Worm (Caenorhabditis elegans) whole organism, L4 larva: ENCODE results near the gene his-69.

ENCODE experiments used
- D1046.2 ChIP-seq: fragments of 200-800 bp; sonication (Bioruptor generic); IDR thresholded peaks from 2 replicates; pipeline ENCODE4 v1.3.6; 2022; ENCODE audit warnings: missing genetic modification characterization, missing compliant biosample characterization
- F26F4.8 ChIP-seq: fragments of 200-800 bp; sonication (Bioruptor generic); conservative IDR thresholded peaks from 2 replicates; pipeline ENCODE4 v1.3.6; 2022; ENCODE audit warnings: missing genetic modification characterization, missing compliant biosample characterization
- F37D6.2 ChIP-seq: sonication (generic microtip); optimal IDR thresholded peaks from 2 replicates; lab custom pipeline; 2016; ENCODE audit warnings: mild to moderate bottlenecking, missing genetic modification characterization, missing compliant biosample characterization
- F44E2.7 ChIP-seq: fragments of 200-800 bp; sonication (Bioruptor generic); IDR thresholded peaks from 2 replicates; pipeline ENCODE4 v2.1.2; 2022; ENCODE audit warnings: missing genetic modification characterization, missing compliant biosample characterization
- Y105C5A.15 ChIP-seq: fragments of 200-800 bp; sonication (Bioruptor generic); IDR thresholded peaks from 2 replicates; pipeline ENCODE4 v1.3.6; 2022; ENCODE audit warnings: missing genetic modification characterization, missing compliant biosample characterization
- Y48G9A.11 ChIP-seq: fragments of 200-800 bp; sonication (Bioruptor generic); IDR thresholded peaks from 2 replicates; pipeline ENCODE4 v1.3.6; 2022; ENCODE audit warnings: missing genetic modification reagents, missing genetic modification characterization, missing compliant biosample characterization
- aly-2 ChIP-seq: sonication (generic microtip); optimal IDR thresholded peaks from 2 replicates; lab custom pipeline; 2018; ENCODE audit warnings: missing biosample characterization, missing genetic modification characterization
- ama-1 ChIP-seq: fragments of 150-350 bp; optimal IDR thresholded peaks from 2 replicates; lab custom pipeline; 2014; ENCODE audit warnings: inconsistent platforms, mixed read lengths
- arid-1 ChIP-seq: fragments of 200-800 bp; sonication (Bioruptor generic); conservative IDR thresholded peaks from 2 replicates; pipeline ENCODE4 v1.3.6; 2022; ENCODE audit warnings: missing genetic modification reagents, missing genetic modification characterization, missing compliant biosample characterization
- attf-4 ChIP-seq: sonication (generic microtip); optimal IDR thresholded peaks from 3 replicates; lab custom pipeline; 2017; ENCODE audit warnings: missing biosample characterization, missing genetic modification characterization
- ceh-44 ChIP-seq: fragments of 200-800 bp; sonication (Bioruptor generic); IDR thresholded peaks from 2 replicates; pipeline ENCODE4 v1.3.6; 2022; ENCODE audit warnings: missing genetic modification reagents, missing genetic modification characterization, missing compliant biosample characterization
- ces-1 ChIP-seq: fragments of 150-350 bp; sonication (generic microtip); optimal IDR thresholded peaks from 4 replicates; lab custom pipeline; 2014; ENCODE audit warnings: missing biosample characterization, missing genetic modification reagents, missing genetic modification characterization
- cey-2 ChIP-seq: sonication (generic microtip); optimal IDR thresholded peaks from 3 replicates; lab custom pipeline; 2017; ENCODE audit warnings: missing genetic modification characterization, mild to moderate bottlenecking, missing compliant biosample characterization, antibody characterized with exemption, borderline replicate concordance; ENCODE audit not compliant: insufficient read depth
- ctbp-1 ChIP-seq: fragments of 200-800 bp; sonication (Bioruptor generic); IDR thresholded peaks from 2 replicates; pipeline ENCODE4 v1.3.6; 2022; ENCODE audit warnings: missing genetic modification reagents, missing genetic modification characterization, missing compliant biosample characterization
- daf-12 ChIP-seq: fragments of 150-350 bp; optimal IDR thresholded peaks from 2 replicates; lab custom pipeline; 2014; ENCODE audit warnings: missing biosample characterization, missing genetic modification reagents, missing genetic modification characterization
- daf-16 ChIP-seq, 3 experiments: sonication (generic microtip); optimal IDR thresholded peaks; 2 replicates each; lab custom pipeline; 2016 to 2017; ENCODE audit warnings: missing genetic modification characterization in 3 of 3, missing genetic modification reagents in 3 of 3, mild to moderate bottlenecking in 2 of 3, missing compliant biosample characterization in 2 of 3, missing biosample characterization in 1 of 3, moderate library complexity in 1 of 3
- daf-8 ChIP-seq: fragments of 200-800 bp; sonication (Bioruptor generic); IDR thresholded peaks from 2 replicates; pipeline ENCODE4 v1.3.6; 2022; ENCODE audit warnings: missing genetic modification characterization, missing compliant biosample characterization
- dmd-6 ChIP-seq: fragments of 200-800 bp; sonication (Bioruptor generic); IDR thresholded peaks from 2 replicates; pipeline ENCODE4 v1.3.6; 2022; ENCODE audit warnings: missing genetic modification reagents, missing genetic modification characterization, missing compliant biosample characterization
- dmd-8 ChIP-seq: fragments of 200-800 bp; sonication (Bioruptor generic); IDR thresholded peaks from 2 replicates; pipeline ENCODE4 v1.3.6; 2022; ENCODE audit warnings: missing genetic modification characterization, missing compliant biosample characterization
- dmd-9 ChIP-seq: fragments of 200-800 bp; sonication (Bioruptor generic); IDR thresholded peaks from 2 replicates; pipeline ENCODE4 v1.3.6; 2022; ENCODE audit warnings: missing genetic modification reagents, missing genetic modification characterization, missing compliant biosample characterization
- duxl-1 ChIP-seq: sonication (generic microtip); optimal IDR thresholded peaks from 2 replicates; lab custom pipeline; 2016; ENCODE audit warnings: mild to moderate bottlenecking, missing genetic modification characterization, moderate library complexity, missing compliant biosample characterization; ENCODE audit not compliant: poor library complexity
- gei-8 ChIP-seq: fragments of 200-800 bp; sonication (Bioruptor generic); optimal IDR thresholded peaks from 2 replicates; lab custom pipeline; 2018; ENCODE audit warnings: mild to moderate bottlenecking, missing genetic modification characterization, missing compliant biosample characterization
- hif-1 ChIP-seq, 2 experiments: sonication (generic microtip); optimal IDR thresholded peaks; 2 replicates each; lab custom pipeline; 2016 to 2017; ENCODE audit warnings: missing compliant biosample characterization in 2 of 2, missing genetic modification characterization in 2 of 2, missing genetic modification reagents in 2 of 2, missing genotype in 2 of 2, mild to moderate bottlenecking in 1 of 2
- hlh-30 ChIP-seq: sonication (generic microtip); optimal IDR thresholded peaks from 2 replicates; lab custom pipeline; 2017; ENCODE audit warnings: antibody characterized with exemption, mild to moderate bottlenecking, missing genetic modification characterization, missing compliant biosample characterization; ENCODE audit not compliant: insufficient read depth
- jun-1 ChIP-seq: fragments of 150-350 bp; optimal IDR thresholded peaks from 2 replicates; lab custom pipeline; 2014; ENCODE audit warnings: missing biosample characterization, missing genetic modification reagents, missing genetic modification characterization
- lim-7 ChIP-seq: fragments of 200-800 bp; sonication (Bioruptor generic); IDR thresholded peaks from 2 replicates; pipeline ENCODE4 v1.3.6; 2022; ENCODE audit warnings: missing genetic modification characterization, missing compliant biosample characterization
- lin-1 ChIP-seq: fragments of 200-800 bp; sonication (Bioruptor generic); IDR thresholded peaks from 2 replicates; pipeline ENCODE4 v1.3.6; 2022; ENCODE audit warnings: missing genetic modification reagents, missing genetic modification characterization, missing compliant biosample characterization
- lin-13 ChIP-seq: fragments of 150-350 bp; optimal IDR thresholded peaks from 2 replicates; lab custom pipeline; 2014; ENCODE audit warnings: missing biosample characterization, missing genetic modification reagents, missing genetic modification characterization
- lin-15B ChIP-seq: fragments of 150-350 bp; sonication (generic microtip); optimal IDR thresholded peaks from 3 replicates; lab custom pipeline; 2014; ENCODE audit warnings: missing biosample characterization, missing genetic modification characterization
- lin-29 ChIP-seq: fragments of 200-800 bp; sonication (Bioruptor generic); IDR thresholded peaks from 2 replicates; pipeline ENCODE4 v1.3.6; 2022; ENCODE audit warnings: missing genetic modification reagents, missing genetic modification characterization, missing compliant biosample characterization
- lin-38 ChIP-seq: fragments of 200-800 bp; sonication (Bioruptor generic); IDR thresholded peaks from 2 replicates; pipeline ENCODE4 v1.3.6; 2022; ENCODE audit warnings: missing genetic modification reagents, missing genetic modification characterization, missing compliant biosample characterization
- lir-3 ChIP-seq: sonication (generic microtip); optimal IDR thresholded peaks from 2 replicates; lab custom pipeline; 2016; ENCODE audit warnings: mild to moderate bottlenecking, missing genetic modification characterization, missing compliant biosample characterization
- lsy-2 ChIP-seq, 2 experiments: fragments of 150-350 bp in 1 of 2; sonication (generic microtip) in 1 of 2; optimal IDR thresholded peaks; 2 replicates each; lab custom pipeline; 2014 to 2017; ENCODE audit warnings: missing biosample characterization in 2 of 2, missing genetic modification characterization in 2 of 2
- mdt-29 ChIP-seq: fragments of 200-800 bp; sonication (Bioruptor generic); IDR thresholded peaks from 2 replicates; pipeline ENCODE4 v1.3.6; 2022; ENCODE audit warnings: missing genetic modification reagents, missing genetic modification characterization, missing compliant biosample characterization
- mep-1 ChIP-seq: fragments of 150-350 bp; sonication (generic microtip); optimal IDR thresholded peaks from 3 replicates; lab custom pipeline; 2014; ENCODE audit warnings: missing biosample characterization, missing genetic modification characterization
- mes-2 ChIP-seq: sonication (generic microtip); optimal IDR thresholded peaks from 2 replicates; lab custom pipeline; 2016; ENCODE audit warnings: missing genotype, mild to moderate bottlenecking, missing genetic modification characterization, missing compliant biosample characterization; ENCODE audit not compliant: poor library complexity, severe bottlenecking
- mxl-2 ChIP-seq: fragments of 200-800 bp; sonication (Bioruptor generic); conservative IDR thresholded peaks from 2 replicates; pipeline ENCODE4 v1.3.6; 2022; ENCODE audit warnings: missing genetic modification reagents, missing genetic modification characterization, missing compliant biosample characterization
- nhr-10 ChIP-seq: fragments of 150-350 bp; optimal IDR thresholded peaks from 2 replicates; lab custom pipeline; 2014; ENCODE audit warnings: missing biosample characterization, missing genetic modification characterization
- nhr-237 ChIP-seq: sonication (generic microtip); optimal IDR thresholded peaks from 2 replicates; lab custom pipeline; 2017; ENCODE audit warnings: missing biosample characterization, missing genetic modification characterization
- nhr-42 ChIP-seq: fragments of 200-800 bp; sonication (Bioruptor generic); IDR thresholded peaks from 2 replicates; pipeline ENCODE4 v1.3.6; 2022; ENCODE audit warnings: missing genetic modification characterization, missing compliant biosample characterization
- nhr-48 ChIP-seq: sonication (generic microtip); optimal IDR thresholded peaks from 2 replicates; lab custom pipeline; 2016; ENCODE audit warnings: mild to moderate bottlenecking, missing genetic modification characterization, missing compliant biosample characterization
- nhr-76 ChIP-seq: fragments of 150-350 bp; optimal IDR thresholded peaks from 2 replicates; lab custom pipeline; 2014; ENCODE audit warnings: missing biosample characterization, missing genetic modification characterization
- php-3 ChIP-seq: fragments of 200-800 bp; sonication (Bioruptor generic); IDR thresholded peaks from 2 replicates; pipeline ENCODE4 v1.3.6; 2022; ENCODE audit warnings: missing genetic modification reagents, missing genetic modification characterization, missing compliant biosample characterization
- pqm-1 ChIP-seq: sonication (generic microtip); optimal IDR thresholded peaks from 2 replicates; lab custom pipeline; 2017; ENCODE audit warnings: missing biosample characterization, missing genetic modification characterization
- saeg-2 ChIP-seq: fragments of 200-800 bp; sonication (Bioruptor generic); IDR thresholded peaks from 2 replicates; pipeline ENCODE4 v1.3.6; 2022; ENCODE audit warnings: missing genetic modification reagents, missing genetic modification characterization, missing compliant biosample characterization
- tag-97 ChIP-seq: fragments of 200-800 bp; sonication (Bioruptor generic); IDR thresholded peaks from 2 replicates; pipeline ENCODE4 v1.3.6; 2022; ENCODE audit warnings: missing genetic modification characterization, missing compliant biosample characterization
- unc-39 ChIP-seq: sonication (generic microtip); optimal IDR thresholded peaks from 2 replicates; lab custom pipeline; 2017; ENCODE audit warnings: missing biosample characterization, missing genetic modification characterization
- vab-7 ChIP-seq: fragments of 200-800 bp; sonication (Bioruptor generic); IDR thresholded peaks from 2 replicates; pipeline ENCODE4 v1.3.6; 2022; ENCODE audit warnings: missing genetic modification reagents, missing genetic modification characterization, missing compliant biosample characterization
- zip-2 ChIP-seq: fragments of 150-350 bp; optimal IDR thresholded peaks from 2 replicates; lab custom pipeline; 2014; ENCODE audit warnings: missing biosample characterization, missing genetic modification characterization
- ztf-11 ChIP-seq: fragments of 150-350 bp; optimal IDR thresholded peaks from 2 replicates; lab custom pipeline; 2014; ENCODE audit warnings: missing biosample characterization, missing genetic modification characterization
- ztf-7 ChIP-seq: fragments of 150-350 bp; optimal IDR thresholded peaks from 2 replicates; lab custom pipeline; 2014; ENCODE audit warnings: missing biosample characterization, missing genetic modification characterization

his-69 gene

DNA sequence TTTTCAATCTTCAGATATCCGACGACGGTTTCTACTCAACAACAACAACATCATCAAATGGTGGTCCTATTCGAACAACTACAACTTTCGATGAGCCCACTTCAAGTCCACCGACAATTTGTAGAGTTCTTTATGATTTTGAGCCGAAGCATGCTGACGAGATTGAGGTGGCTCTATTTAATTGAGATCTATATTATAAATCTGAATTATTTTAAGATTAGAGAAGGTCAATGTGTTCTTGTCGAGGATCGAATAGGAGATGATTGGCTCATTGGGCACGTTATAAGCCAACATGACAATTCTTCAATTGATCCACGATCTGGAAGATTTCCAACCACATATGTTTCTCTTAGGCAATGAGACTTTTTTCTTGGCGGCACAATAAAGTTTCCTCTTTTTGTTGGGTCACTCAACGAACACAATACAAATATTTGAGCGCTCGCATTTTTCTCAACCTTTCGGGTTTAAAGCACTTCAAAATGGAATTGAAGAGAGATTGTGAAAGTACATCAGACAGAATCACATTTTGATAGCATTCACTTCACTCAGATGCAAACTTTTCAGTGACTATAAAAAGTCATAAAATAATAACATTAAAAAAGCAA, 43.1 kb downstream of the his-69 start (continued):
- TF ChIP-seq arid-1 (peak; percentile 42), daf-8 (GFP tag; lab: Robert Waterston, UW) (no peak), dmd-9 (no peak), pqm-1 (tag; lab: Kevin White, UChicago) (no peak), saeg-2 (no peak), zip-2 (tag; lab: Kevin White, UChicago) (no peak), ztf-7 (peak; percentile 82), mes-2 (tag; lab: Kevin White, UChicago) (peak; percentile 17), daf-12 (tag; lab: Kevin White, UChicago) (no peak), ztf-11 (tag; lab: Kevin White, UChicago) (no peak), lim-7 (GFP tag; lab: Robert Waterston, UW) (no peak), ceh-44 (no peak), nhr-237 (tag; lab: Kevin White, UChicago) (no peak), unc-39 (no peak), hlh-30 (tag; lab: Kevin White, UChicago) (no peak), lin-38 (GFP tag; lab: Robert Waterston, UW) (peak; percentile 69), lin-15B (tag; lab: Kevin White, UChicago) (no peak), gei-8 (no peak), lir-3 (tag; lab: Kevin White, UChicago) (no peak), mxl-2 (no peak), Y105C5A.15 (no peak), hif-1 (tag; optimal IDR thresholded peaks at IDR 0.05; lab: Kevin White, UChicago) (no peak), php-3 (GFP tag; lab: Robert Waterston, UW) (no peak), F37D6.2 (tag; lab: Kevin White, UChicago) (no peak), F26F4.8 (GFP tag; lab: Robert Waterston, UW) (no peak), ama-1 (lab: Kevin White, UChicago) (peak; percentile 92), vab-7 (GFP tag; lab: Robert Waterston, UW) (no peak), F44E2.7 (no peak), lin-13 (GFP tag; lab: Kevin White, UChicago) (no peak), duxl-1 (tag; lab: Kevin White, UChicago) (peak; percentile 63), mep-1 (tag; lab: Kevin White, UChicago) (peak; percentile 74), D1046.2 (GFP tag; lab: Robert Waterston, UW) (no peak), tag-97 (no peak), lsy-2 (tag; optimal IDR thresholded peaks at IDR 0.05; lab: Kevin White, UChicago) (peak; percentile 4 to 21), cey-2 (tag; lab: Kevin White, UChicago) (no peak), lin-1 (GFP tag; lab: Robert Waterston, UW) (peak; percentile 56), dmd-6 (GFP tag; lab: Robert Waterston, UW) (no peak), daf-16 (GFP tag; optimal IDR thresholded peaks at IDR 0.05; lab: Kevin White, UChicago) (no peak), daf-16 (tag; optimal IDR thresholded peaks at IDR 0.05; lab: Kevin White, UChicago) (peak; percentile 2), aly-2 (tag; lab: Kevin White, UChicago) (no peak), dmd-8 (GFP tag; lab: Robert Waterston, UW) (0 out of 2 replicates have a peak, but pooled peaks have one; percentile 25), nhr-10 (tag; lab: Kevin White, UChicago) (no peak), nhr-48 (no peak), nhr-76 (no peak), lin-29 (no peak), nhr-42 (GFP tag; lab: Robert Waterston, UW) (no peak), jun-1 (tag; lab: Kevin White, UChicago) (peak; percentile 19), ctbp-1 (0 out of 2 replicates have a peak, but pooled peaks have one; percentile 15), attf-4 (tag; lab: Kevin White, UChicago) (no peak), mdt-29 (GFP tag; lab: Robert Waterston, UW) (no peak), ces-1 (GFP tag; lab: Kevin White, UChicago) (no peak), Y48G9A.11 (GFP tag; lab: Robert Waterston, UW) (peak; percentile 48; the same call in 1 of the 2 replicates)
